Fruit fly (Drosophila melanogaster): ENCODE data around the gene S-Lap2.

- TF ChIP-seq Myc (optimal IDR thresholded peaks at IDR 0.05) (no peak), h (optimal IDR thresholded peaks at IDR 0.05) (no peak), psq (optimal IDR thresholded peaks at IDR 0.05) (no peak), ttk (optimal IDR thresholded peaks at IDR 0.05) (no peak)
These were observed 51.3 kb downstream of the S-Lap2 start for dm6 chr3L:8670983-8671382.

All from Kc167 (cell line).